Fruit fly (Drosophila melanogaster) whole organism, embryonic: ENCODE data around the gene CG7557.

ENCODE experiments used
- Adf1 ChIP-seq: fragments of 200-800 bp; sonication (Bioruptor generic); IDR thresholded peaks from 2 replicates; pipeline ENCODE4 v1.3.6; 2022; ENCODE audit warnings: missing biosample characterization, missing genetic modification characterization
- Asciz ChIP-seq: fragments of 200-800 bp; sonication (Bioruptor generic); optimal IDR thresholded peaks from 2 replicates; lab custom pipeline; 2017; ENCODE audit warnings: missing biosample characterization, mild to moderate bottlenecking, missing genetic modification characterization, missing genetic modification reagents
- BEAF-32 ChIP-seq: fragments of 200-800 bp; sonication (Bioruptor generic); optimal IDR thresholded peaks from 3 replicates; lab custom pipeline; 2017; ENCODE audit warnings: missing biosample characterization, missing genetic modification characterization, mild to moderate bottlenecking, moderate library complexity, missing genetic modification reagents
- Bdp1 ChIP-seq: fragments of 200-800 bp; sonication (Bioruptor generic); optimal IDR thresholded peaks from 3 replicates; lab custom pipeline; 2016; ENCODE audit warnings: missing biosample characterization, missing genetic modification characterization
- CG10543 ChIP-seq: fragments of 200-800 bp; sonication (Bioruptor generic); optimal IDR thresholded peaks from 3 replicates; lab custom pipeline; 2017; ENCODE audit warnings: missing biosample characterization, mild to moderate bottlenecking, missing genetic modification characterization, moderate library complexity
- CG11247 ChIP-seq: fragments of 200-800 bp; sonication (Bioruptor generic); IDR thresholded peaks from 2 replicates; pipeline ENCODE4 v1.3.6; 2022; ENCODE audit warnings: missing biosample characterization, missing genetic modification characterization
- CG11695 ChIP-seq: fragments of 200-800 bp; sonication (Bioruptor generic); IDR thresholded peaks from 3 replicates; pipeline ENCODE4 v1.3.6; 2022; ENCODE audit warnings: missing biosample characterization, missing genetic modification characterization
- CG12071 ChIP-seq: fragments of 200-800 bp; sonication (Bioruptor generic); optimal IDR thresholded peaks from 3 replicates; lab custom pipeline; 2018; ENCODE audit warnings: missing biosample characterization, mild to moderate bottlenecking, missing genetic modification characterization
- CG12155 ChIP-seq: fragments of 200-800 bp; sonication (Bioruptor generic); optimal IDR thresholded peaks from 3 replicates; lab custom pipeline; 2016; ENCODE audit warnings: missing biosample characterization, missing genetic modification characterization
- CG13424 ChIP-seq: fragments of 200-800 bp; sonication (Bioruptor generic); optimal IDR thresholded peaks from 2 replicates; lab custom pipeline; 2019; ENCODE audit warnings: missing biosample characterization, mild to moderate bottlenecking, missing genetic modification characterization, moderate library complexity
- CG15479 ChIP-seq: fragments of 200-800 bp; sonication (Bioruptor generic); optimal IDR thresholded peaks from 3 replicates; lab custom pipeline; 2019; ENCODE audit warnings: missing biosample characterization, mild to moderate bottlenecking, missing genetic modification characterization, moderate library complexity
- CG15601 ChIP-seq: fragments of 200-800 bp; sonication (Bioruptor generic); optimal IDR thresholded peaks from 3 replicates; lab custom pipeline; 2019; ENCODE audit warnings: missing biosample characterization, mild to moderate bottlenecking, missing genetic modification characterization, moderate library complexity
- CG1647 ChIP-seq: fragments of 200-800 bp; sonication (Bioruptor generic); optimal IDR thresholded peaks from 3 replicates; lab custom pipeline; 2016; ENCODE audit warnings: missing biosample characterization, missing genetic modification characterization
- CG17802 ChIP-seq: fragments of 200-800 bp; sonication (Bioruptor generic); optimal IDR thresholded peaks from 2 replicates; lab custom pipeline; 2018; ENCODE audit warnings: missing biosample characterization, mild to moderate bottlenecking, missing genetic modification characterization, moderate library complexity
- CG2120 ChIP-seq: fragments of 200-800 bp; sonication (Bioruptor generic); optimal IDR thresholded peaks from 3 replicates; lab custom pipeline; 2016; ENCODE audit warnings: missing biosample characterization, missing genetic modification characterization
- CG2202 ChIP-seq: fragments of 200-800 bp; sonication (Bioruptor generic); optimal IDR thresholded peaks from 2 replicates; lab custom pipeline; 2018; ENCODE audit warnings: missing biosample characterization, mild to moderate bottlenecking, missing genetic modification characterization
- CG2875 ChIP-seq: fragments of 200-800 bp; sonication (Bioruptor generic); optimal IDR thresholded peaks from 2 replicates; lab custom pipeline; 2017; ENCODE audit warnings: missing biosample characterization, mild to moderate bottlenecking, missing genetic modification characterization, missing genetic modification reagents
- CG3163 ChIP-seq: fragments of 200-800 bp; sonication (Bioruptor generic); optimal IDR thresholded peaks from 3 replicates; lab custom pipeline; 2016; ENCODE audit warnings: missing biosample characterization, missing genetic modification characterization
- CG32772 ChIP-seq: fragments of 200-800 bp; sonication (Bioruptor generic); IDR thresholded peaks from 2 replicates; pipeline ENCODE4 v1.3.6; 2022; ENCODE audit warnings: missing biosample characterization, missing genetic modification characterization
- CG3847 ChIP-seq: fragments of 200-800 bp; sonication (Bioruptor generic); IDR thresholded peaks from 2 replicates; pipeline ENCODE4 v1.3.6; 2022; ENCODE audit warnings: missing biosample characterization, missing genetic modification characterization
- CG43689 ChIP-seq: fragments of 200-800 bp; sonication (Bioruptor generic); IDR thresholded peaks from 2 replicates; pipeline ENCODE4 v1.3.6; 2022; ENCODE audit warnings: missing biosample characterization, missing genetic modification characterization
- CG4404 ChIP-seq: fragments of 200-800 bp; sonication (Bioruptor generic); IDR thresholded peaks from 2 replicates; pipeline ENCODE4 v1.3.6; 2022; ENCODE audit warnings: missing biosample characterization, missing genetic modification characterization
- CG9609 ChIP-seq: fragments of 200-800 bp; sonication (Bioruptor generic); optimal IDR thresholded peaks from 3 replicates; lab custom pipeline; 2016; ENCODE audit warnings: missing biosample characterization, missing genetic modification characterization
- Eip74EF ChIP-seq, 2 experiments: fragments of 200-800 bp in 1 of 2; fragments of >200 bp in 1 of 2; sonication (Bioruptor generic) in 1 of 2; optimal IDR thresholded peaks; 2 replicates each; lab custom pipeline; 2017 to 2019; ENCODE audit warnings: missing biosample characterization in 2 of 2, missing genetic modification characterization in 2 of 2, mild to moderate bottlenecking in 1 of 2, moderate library complexity in 1 of 2
- Ets65A ChIP-seq: fragments of 200-800 bp; sonication (Bioruptor generic); peaks from one replicate; lab custom pipeline; 2016; ENCODE audit warnings: missing biosample characterization, missing genetic modification characterization
- H2.0 ChIP-seq: fragments of 200-800 bp; sonication (Bioruptor generic); IDR thresholded peaks from 2 replicates; pipeline ENCODE4 v1.3.6; 2022; ENCODE audit warnings: missing biosample characterization, missing genetic modification characterization
- HHEX ChIP-seq: fragments of 200-800 bp; sonication (Bioruptor generic); optimal IDR thresholded peaks from 3 replicates; lab custom pipeline; 2017; ENCODE audit warnings: missing biosample characterization, mild to moderate bottlenecking, missing genetic modification characterization, missing genetic modification reagents
- Hmr ChIP-seq: fragments of 200-800 bp; sonication (Bioruptor generic); optimal IDR thresholded peaks from 3 replicates; lab custom pipeline; 2017; ENCODE audit warnings: mild to moderate bottlenecking, missing biosample characterization, missing genetic modification reagents, missing genetic modification characterization
- Lim3 ChIP-seq: fragments of 200-800 bp; sonication (Bioruptor generic); IDR thresholded peaks from 2 replicates; pipeline ENCODE4 v1.3.6; 2022; ENCODE audit warnings: missing biosample characterization, missing genetic modification characterization
- MTF-1 ChIP-seq: fragments of 200-800 bp; sonication (Bioruptor generic); optimal IDR thresholded peaks from 2 replicates; lab custom pipeline; 2018; ENCODE audit warnings: missing biosample characterization, mild to moderate bottlenecking, missing genetic modification characterization, borderline replicate concordance
- Ravus ChIP-seq: fragments of 200-800 bp; sonication (Bioruptor generic); IDR thresholded peaks from 2 replicates; pipeline ENCODE4 v1.3.6; 2022; ENCODE audit warnings: missing biosample characterization, missing genetic modification characterization
- Sox100B ChIP-seq: fragments of 200-800 bp; sonication (Bioruptor generic); optimal IDR thresholded peaks from 3 replicates; lab custom pipeline; 2018; ENCODE audit warnings: missing biosample characterization, mild to moderate bottlenecking, missing genetic modification characterization
- ara ChIP-seq: fragments of 200-800 bp; sonication (Bioruptor generic); IDR thresholded peaks from 2 replicates; pipeline ENCODE4 v1.3.6; 2022; ENCODE audit warnings: missing biosample characterization, missing genetic modification characterization
- btn ChIP-seq: fragments of 200-800 bp; sonication (Bioruptor generic); optimal IDR thresholded peaks from 2 replicates; lab custom pipeline; 2016; ENCODE audit warnings: missing biosample characterization, missing genetic modification characterization
- chinmo ChIP-seq: fragments of 200-800 bp; sonication (Bioruptor generic); IDR thresholded peaks from 4 replicates; pipeline ENCODE4 v1.3.6; 2022; ENCODE audit warnings: missing biosample characterization, missing genetic modification characterization; ENCODE audit not compliant: partially characterized antibody
- crol ChIP-seq: fragments of 200-800 bp; sonication (Bioruptor generic); IDR thresholded peaks from 2 replicates; pipeline ENCODE4 v1.3.6; 2022; ENCODE audit warnings: missing biosample characterization, missing genetic modification characterization
- dmrt11E ChIP-seq: fragments of 200-800 bp; sonication (Bioruptor generic); optimal IDR thresholded peaks from 3 replicates; lab custom pipeline; 2018; ENCODE audit warnings: missing biosample characterization, mild to moderate bottlenecking, missing genetic modification characterization, moderate library complexity
- hb ChIP-seq: fragments of 200-800 bp; sonication (Bioruptor generic); IDR thresholded peaks from 3 replicates; pipeline ENCODE4 v1.3.6; 2022; ENCODE audit warnings: missing biosample characterization, missing genetic modification characterization; ENCODE audit not compliant: partially characterized antibody
- her ChIP-seq: fragments of 200-800 bp; sonication (Bioruptor generic); optimal IDR thresholded peaks from 2 replicates; lab custom pipeline; 2016; ENCODE audit warnings: missing biosample characterization, missing genetic modification characterization
- kay ChIP-seq: fragments of 200-800 bp; sonication (Bioruptor generic); optimal IDR thresholded peaks from 2 replicates; lab custom pipeline; 2016; ENCODE audit warnings: missing biosample characterization, missing genetic modification characterization
- p53 ChIP-seq: fragments of 200-800 bp; sonication (Bioruptor generic); optimal IDR thresholded peaks from 2 replicates; lab custom pipeline; 2016; ENCODE audit warnings: missing biosample characterization, missing genetic modification characterization
- row ChIP-seq: fragments of 200-800 bp; sonication (Bioruptor generic); IDR thresholded peaks from 3 replicates; pipeline ENCODE4 v1.3.6; 2022; ENCODE audit warnings: missing biosample characterization, missing genetic modification characterization
- so ChIP-seq: fragments of 200-800 bp; sonication (Bioruptor generic); IDR thresholded peaks from 3 replicates; pipeline ENCODE4 v1.3.6; 2022; ENCODE audit warnings: missing biosample characterization, missing genetic modification characterization
- stwl ChIP-seq: fragments of 200-800 bp; sonication (Bioruptor generic); optimal IDR thresholded peaks from 3 replicates; lab custom pipeline; 2018; ENCODE audit warnings: missing biosample characterization, mild to moderate bottlenecking, missing genetic modification characterization, moderate library complexity
- sug ChIP-seq: fragments of 200-800 bp; optimal IDR thresholded peaks from 2 replicates; lab custom pipeline; 2019; ENCODE audit warnings: missing biosample characterization, mild to moderate bottlenecking, missing genetic modification characterization, moderate library complexity
- tgo ChIP-seq: fragments of 200-800 bp; sonication (Bioruptor generic); IDR thresholded peaks from 3 replicates; pipeline ENCODE4 v1.3.6; 2022; ENCODE audit warnings: missing biosample characterization, missing genetic modification characterization
- trem ChIP-seq: fragments of 200-800 bp; optimal IDR thresholded peaks from 3 replicates; lab custom pipeline; 2019; ENCODE audit warnings: missing biosample characterization, mild to moderate bottlenecking, missing genetic modification characterization, moderate library complexity
- twi ChIP-seq: fragments of 200-800 bp; optimal IDR thresholded peaks from 2 replicates; lab custom pipeline; 2019; ENCODE audit warnings: missing biosample characterization, mild to moderate bottlenecking, missing genetic modification characterization, moderate library complexity
- unc-4 ChIP-seq: fragments of 200-800 bp; sonication (Bioruptor generic); IDR thresholded peaks from 2 replicates; pipeline ENCODE4 v1.3.6; 2022; ENCODE audit warnings: missing biosample characterization, missing genetic modification characterization; ENCODE audit not compliant: partially characterized antibody
- yki ChIP-seq: fragments of >200 bp; optimal IDR thresholded peaks from 3 replicates; lab custom pipeline; 2018
- zfh1 ChIP-seq: fragments of 200-800 bp; sonication (Bioruptor generic); IDR thresholded peaks from 3 replicates; pipeline ENCODE4 v1.3.6; 2022; ENCODE audit warnings: missing biosample characterization, missing genetic modification characterization

The CG7557 gene

DNA sequence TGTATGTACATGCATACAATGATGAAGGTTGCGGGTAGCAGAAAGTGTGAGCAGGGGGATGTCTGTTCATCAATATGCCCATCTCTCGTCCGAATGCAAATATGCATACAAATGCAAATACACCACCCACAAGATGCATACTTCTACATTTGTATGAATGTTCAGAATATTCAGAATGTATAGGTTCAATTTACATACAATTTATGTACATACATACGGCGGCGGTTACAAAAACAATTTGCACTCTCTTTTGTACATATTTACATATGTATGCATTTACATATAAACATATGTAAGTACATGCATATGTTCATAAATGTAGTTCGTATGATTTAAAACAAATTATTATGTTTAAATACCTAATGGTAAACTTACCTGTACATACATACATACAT, 46.9 kb downstream of the CG7557 start (continued):
- TF ChIP-seq dmrt11E (tag; lab: Kevin White, UChicago) (peak; percentile 56), kay (GFP tag; lab: Kevin White, UChicago) (no peak), hb (GFP tag; lab: Robert Waterston, UW) (no peak), Hmr (GFP tag; lab: Kevin White, UChicago) (no peak), CG15479 (GFP tag; lab: Kevin White, UChicago) (peak; percentile 13), zfh1 (GFP tag; lab: Robert Waterston, UW) (peak; percentile 47; the same call in 1 of the 3 replicates), CG9609 (GFP tag; lab: Kevin White, UChicago) (no peak), CG32772 (GFP tag; lab: Robert Waterston, UW) (no peak), MTF-1 (GFP tag; lab: Kevin White, UChicago) (peak; percentile 3), yki (lab: Kevin White, UChicago) (no peak), trem (tag; lab: Kevin White, UChicago) (peak; percentile 3), CG10543 (GFP tag; lab: Kevin White, UChicago) (no peak), CG17802 (tag; lab: Kevin White, UChicago) (no peak), CG15601 (tag; lab: Kevin White, UChicago) (peak; percentile 62), sug (tag; lab: Kevin White, UChicago) (no peak), Bdp1 (GFP tag; lab: Kevin White, UChicago) (no peak), BEAF-32 (GFP tag; lab: Kevin White, UChicago) (no peak), CG1647 (GFP tag; lab: Kevin White, UChicago) (no peak), Sox100B (GFP tag; lab: Kevin White, UChicago) (peak; percentile 33), CG3847 (GFP tag; lab: Robert Waterston, UW) (no peak), CG12155 (no peak), CG11695 (GFP tag; lab: Robert Waterston, UW) (no peak), CG2120 (GFP tag; lab: Kevin White, UChicago) (no peak), row (GFP tag; lab: Robert Waterston, UW) (no peak), so (GFP tag; lab: Robert Waterston, UW) (0 out of 3 replicates have a peak, but pooled peaks have one; percentile 36), unc-4 (GFP tag; lab: Robert Waterston, UW) (no peak), tgo (GFP tag; lab: Robert Waterston, UW) (no peak), CG2875 (GFP tag; lab: Kevin White, UChicago) (peak; percentile 56), her (GFP tag; lab: Kevin White, UChicago) (no peak), HHEX (GFP tag; lab: Kevin White, UChicago) (peak; percentile 17), chinmo (GFP tag; lab: Robert Waterston, UW) (no peak), CG2202 (tag; lab: Kevin White, UChicago) (peak; percentile 23), Eip74EF (GFP tag; optimal IDR thresholded peaks at IDR 0.05; lab: Kevin White, UChicago) (no peak), Adf1 (no peak)

DNA sequence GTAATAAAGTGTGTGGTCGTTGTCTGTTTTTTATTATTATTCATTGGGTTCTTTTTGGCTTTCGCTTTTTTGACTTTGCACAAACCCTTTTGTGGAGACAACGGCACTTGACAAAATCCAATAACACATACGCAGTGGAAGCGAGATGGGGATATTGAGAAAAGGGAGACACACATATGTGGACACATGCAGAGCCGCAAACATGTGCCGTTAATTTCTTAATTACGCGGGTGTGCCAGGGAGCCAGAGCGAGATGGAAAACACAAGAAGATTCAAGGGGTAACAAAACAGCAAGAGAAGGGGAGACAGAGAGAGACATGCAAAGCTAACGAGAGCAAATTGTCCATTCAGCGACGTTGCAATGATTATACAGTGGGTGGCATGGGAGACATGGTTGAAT, 47.5 kb downstream of the CG7557 start:
- TF ChIP-seq CG4404 = no peak
- TF ChIP-seq chinmo (GFP tag; lab: Robert Waterston, UW) = peak; percentile 73; the same call in 1 of the 4 replicates
- no peak for TF ChIP-seq CG12071 (GFP tag; lab: Kevin White, UChicago)
- TF ChIP-seq H2.0 (GFP tag; lab: Robert Waterston, UW) = no peak
- no peak for TF ChIP-seq CG43689 (GFP tag; lab: Robert Waterston, UW)
- TF ChIP-seq Lim3 (GFP tag; lab: Robert Waterston, UW) = no peak
- TF ChIP-seq CG13424 (tag; lab: Kevin White, UChicago) = no peak
- TF ChIP-seq btn (GFP tag; lab: Kevin White, UChicago) = peak; percentile 4
- TF ChIP-seq p53 (GFP tag; lab: Kevin White, UChicago) = peak; percentile 13
- no peak for TF ChIP-seq CG2875 (GFP tag; lab: Kevin White, UChicago)
- 0 out of 2 replicates have a peak, but pooled peaks have one; percentile 24 for TF ChIP-seq ara (GFP tag; lab: Robert Waterston, UW)
- TF ChIP-seq twi (tag; lab: Kevin White, UChicago) = peak; percentile 96
- peak; percentile 73; the same call in 1 of the 2 replicates for TF ChIP-seq crol (GFP tag; lab: Robert Waterston, UW)
- no peak for TF ChIP-seq stwl (tag; lab: Kevin White, UChicago)
- no peak for TF ChIP-seq Ravus (GFP tag; lab: Robert Waterston, UW)
- no peak for TF ChIP-seq Asciz (GFP tag; lab: Kevin White, UChicago)
- TF ChIP-seq CG11247 (GFP tag; lab: Robert Waterston, UW) = no peak
- TF ChIP-seq CG3163 (GFP tag; lab: Kevin White, UChicago) = peak; percentile 34
- no peak for TF ChIP-seq Ets65A (GFP tag; lab: Kevin White, UChicago)
